Fruit fly (Drosophila melanogaster): ENCODE measurements around the gene nSMase.

DNA sequence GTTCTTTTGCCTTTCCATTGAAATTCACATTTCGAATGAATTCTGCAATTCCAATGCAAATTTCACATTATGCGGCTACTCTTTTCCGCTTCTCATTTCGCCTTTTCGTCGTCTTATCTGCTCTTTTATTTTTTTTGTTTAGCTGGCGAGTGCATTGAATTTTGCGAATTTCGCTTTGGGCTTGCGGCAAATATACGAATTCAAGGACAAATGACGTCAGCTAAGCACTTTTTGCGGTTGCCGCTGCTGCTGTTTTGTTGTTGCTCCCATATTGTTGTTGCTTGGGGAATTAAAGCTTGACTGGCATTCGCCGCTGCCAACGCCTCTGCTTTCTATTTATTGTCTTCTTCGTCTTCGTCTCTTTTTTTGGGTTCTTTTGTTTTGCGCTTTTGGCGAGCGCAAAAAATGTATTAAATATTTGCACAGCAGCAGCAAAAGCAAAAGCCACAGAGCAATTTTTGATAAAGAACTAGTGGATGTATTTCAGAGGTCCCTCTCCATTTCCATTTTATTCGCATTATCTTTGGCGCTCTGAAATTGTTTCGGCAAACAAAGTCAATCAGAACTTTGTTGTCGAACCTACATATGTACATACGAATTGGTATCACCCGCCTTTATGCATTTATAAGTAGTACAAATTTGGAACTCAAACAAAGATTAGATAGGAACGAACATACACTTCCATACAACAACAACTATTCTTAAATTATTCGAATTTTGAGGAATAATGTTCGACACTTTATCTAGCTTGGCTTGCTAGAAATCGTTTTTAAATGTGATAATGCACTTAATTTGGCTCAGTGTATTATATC, 21.0 kb downstream of the nSMase start:
- peak; percentile 77 for TF ChIP-seq CG32264 (GFP tag; optimal IDR thresholded peaks at IDR 0.05)
- peak; percentile 89 for TF ChIP-seq psq (GFP tag; optimal IDR thresholded peaks at IDR 0.05)
- peak; percentile 57 for TF ChIP-seq h (GFP tag; optimal IDR thresholded peaks at IDR 0.05)
- no peak for TF ChIP-seq Dif (GFP tag; optimal IDR thresholded peaks at IDR 0.05; ENCODE audit: partially characterized antibody)
- TF ChIP-seq pan (optimal IDR thresholded peaks at IDR 0.05) = no peak
- peak; percentile 76 for TF ChIP-seq OdsH (GFP tag; optimal IDR thresholded peaks at IDR 0.05)
- TF ChIP-seq N (GFP tag; optimal IDR thresholded peaks at IDR 0.05) = no peak
- no peak for TF ChIP-seq Myc (optimal IDR thresholded peaks at IDR 0.05)
- no peak for TF ChIP-seq usp (GFP tag; optimal IDR thresholded peaks at IDR 0.05)
- no peak for TF ChIP-seq Hr78 (GFP tag; optimal IDR thresholded peaks at IDR 0.05)
- TF ChIP-seq woc (GFP tag; optimal IDR thresholded peaks at IDR 0.05) = peak; percentile 30
- peak; percentile 46 for TF ChIP-seq br (GFP tag; optimal IDR thresholded peaks at IDR 0.05)
- TF ChIP-seq Vsx2 (GFP tag; optimal IDR thresholded peaks at IDR 0.05; ENCODE audit: partially characterized antibody) = no peak
